Worm (Caenorhabditis elegans) whole organism, L1 larva: Measurements from ENCODE around the gene djr-1.1.

Experiments
- C34B4.2 ChIP-seq: sonication (generic microtip); optimal IDR thresholded peaks from 2 replicates; lab custom pipeline; 2017; ENCODE audit warnings: mild to moderate bottlenecking, missing genetic modification characterization, missing compliant biosample characterization
- F16B12.6 ChIP-seq: fragments of 150-350 bp; optimal IDR thresholded peaks from 2 replicates; lab custom pipeline; 2014; ENCODE audit warnings: missing biosample characterization, missing genetic modification characterization
- aly-2 ChIP-seq: fragments of 150-350 bp; optimal IDR thresholded peaks from 2 replicates; lab custom pipeline; 2014; ENCODE audit warnings: missing biosample characterization, missing genetic modification characterization
- ama-1 ChIP-seq: fragments of 150-350 bp; optimal IDR thresholded peaks from 2 replicates; lab custom pipeline; 2014
- blmp-1 ChIP-seq: fragments of 150-350 bp; optimal IDR thresholded peaks from 2 replicates; lab custom pipeline; 2014; ENCODE audit warnings: missing biosample characterization, missing genetic modification characterization
- ceh-8 ChIP-seq: fragments of 200-800 bp; sonication (Bioruptor generic); optimal IDR thresholded peaks from 2 replicates; lab custom pipeline; 2018; ENCODE audit warnings: mild to moderate bottlenecking, missing genetic modification characterization, moderate library complexity, missing compliant biosample characterization
- ceh-90 ChIP-seq: sonication (generic microtip); optimal IDR thresholded peaks from 2 replicates; lab custom pipeline; 2016; ENCODE audit warnings: missing genetic modification characterization, missing compliant biosample characterization
- ces-1 ChIP-seq: fragments of 150-350 bp; optimal IDR thresholded peaks from 2 replicates; lab custom pipeline; 2014; ENCODE audit warnings: missing biosample characterization, missing genetic modification reagents, missing genetic modification characterization
- dpl-1 ChIP-seq, 3 experiments: fragments of 150-350 bp in 2 of 3; sonication (generic microtip) in 1 of 3; optimal IDR thresholded peaks; 2 replicates each; lab custom pipeline; 2014 to 2017; ENCODE audit warnings: missing biosample characterization in 3 of 3, missing genetic modification characterization in 3 of 3, missing genetic modification reagents in 3 of 3
- dsc-1 ChIP-seq: sonication (generic microtip); optimal IDR thresholded peaks from 2 replicates; lab custom pipeline; 2016; ENCODE audit warnings: mild to moderate bottlenecking, missing genetic modification characterization, missing compliant biosample characterization
- efl-1 ChIP-seq, 4 experiments: fragments of 150-350 bp; optimal IDR thresholded peaks in 3 of 4; peaks in 1 of 4; 1 replicate in 1 of 4; 2 replicates in 3 of 4; lab custom pipeline; 2014; ENCODE audit warnings: missing biosample characterization in 2 of 4, missing genetic modification characterization in 2 of 4, missing genetic modification reagents in 2 of 4
- efl-3 ChIP-seq: fragments of 200-800 bp; sonication (Bioruptor generic); optimal IDR thresholded peaks from 2 replicates; lab custom pipeline; 2018; ENCODE audit warnings: mild to moderate bottlenecking, missing genetic modification characterization, missing compliant biosample characterization
- egl-13 ChIP-seq: sonication (generic microtip); optimal IDR thresholded peaks from 2 replicates; lab custom pipeline; 2016; ENCODE audit warnings: missing genotype, missing genetic modification reagents, missing genetic modification characterization, missing compliant biosample characterization
- egl-27 ChIP-seq, 2 experiments: fragments of 150-350 bp in 1 of 2; sonication (generic microtip); optimal IDR thresholded peaks; 3 replicates each; lab custom pipeline; 2017 to 2018; ENCODE audit warnings: missing biosample characterization in 2 of 2, missing genetic modification characterization in 2 of 2, missing genetic modification reagents in 2 of 2
- fkh-4 ChIP-seq: sonication (generic microtip); optimal IDR thresholded peaks from 2 replicates; lab custom pipeline; 2016; ENCODE audit warnings: missing compliant biosample characterization, missing genetic modification characterization, borderline replicate concordance
- fkh-8 ChIP-seq: sonication (generic microtip); optimal IDR thresholded peaks from 2 replicates; lab custom pipeline; 2016; ENCODE audit warnings: mild to moderate bottlenecking, missing genetic modification characterization, missing compliant biosample characterization
- fos-1 ChIP-seq: fragments of 150-350 bp; optimal IDR thresholded peaks from 2 replicates; lab custom pipeline; 2014; ENCODE audit warnings: missing biosample characterization, missing genetic modification characterization
- grh-1 ChIP-seq: fragments of 200-800 bp; sonication (Bioruptor generic); IDR thresholded peaks from 2 replicates; pipeline ENCODE4 v1.3.6; 2022; ENCODE audit warnings: missing genetic modification reagents, missing genetic modification characterization, missing compliant biosample characterization
- hpl-2 ChIP-seq: fragments of 150-350 bp; optimal IDR thresholded peaks from 2 replicates; lab custom pipeline; 2014; ENCODE audit warnings: missing biosample characterization, missing genetic modification reagents, missing genetic modification characterization
- lin-13 ChIP-seq: fragments of 150-350 bp; optimal IDR thresholded peaks from 2 replicates; lab custom pipeline; 2014; ENCODE audit warnings: missing biosample characterization, missing genetic modification reagents, missing genetic modification characterization
- lin-15B ChIP-seq: fragments of 150-350 bp; sonication (generic microtip); optimal IDR thresholded peaks from 3 replicates; lab custom pipeline; 2014; ENCODE audit warnings: missing biosample characterization, missing genetic modification characterization
- lin-35 ChIP-seq, 2 experiments: fragments of 150-350 bp; optimal IDR thresholded peaks; 2 replicates each; lab custom pipeline; 2014; ENCODE audit warnings: missing biosample characterization in 2 of 2, missing genetic modification characterization in 2 of 2, missing genetic modification reagents in 2 of 2
- lin-39 ChIP-seq: fragments of 150-350 bp; optimal IDR thresholded peaks from 2 replicates; lab custom pipeline; 2014; ENCODE audit warnings: missing biosample characterization, missing genetic modification reagents, missing genetic modification characterization
- mab-9 ChIP-seq: fragments of 200-800 bp; sonication (Bioruptor generic); IDR thresholded peaks from 2 replicates; pipeline ENCODE4 v1.3.6; 2022; ENCODE audit warnings: missing genetic modification reagents, missing genetic modification characterization, missing compliant biosample characterization
- mdl-1 ChIP-seq, 2 experiments: fragments of 150-350 bp; optimal IDR thresholded peaks; 2 replicates each; lab custom pipeline; 2014 to 2017; ENCODE audit warnings: missing biosample characterization in 2 of 2, missing genetic modification characterization in 2 of 2, inconsistent platforms in 1 of 2
- nhr-12 ChIP-seq: sonication (generic microtip); optimal IDR thresholded peaks from 2 replicates; lab custom pipeline; 2017; ENCODE audit warnings: missing biosample characterization, missing genetic modification characterization
- nhr-47 ChIP-seq: sonication (generic microtip); optimal IDR thresholded peaks from 2 replicates; lab custom pipeline; 2016; ENCODE audit warnings: mild to moderate bottlenecking, missing genetic modification characterization, moderate library complexity, missing compliant biosample characterization
- nhr-76 ChIP-seq: sonication (generic microtip); optimal IDR thresholded peaks from 2 replicates; lab custom pipeline; 2017; ENCODE audit warnings: missing biosample characterization, missing genetic modification characterization
- pqm-1 ChIP-seq: sonication (generic microtip); optimal IDR thresholded peaks from 3 replicates; lab custom pipeline; 2017; ENCODE audit warnings: missing biosample characterization, missing genetic modification characterization
- rnt-1 ChIP-seq: sonication (generic microtip); optimal IDR thresholded peaks from 2 replicates; lab custom pipeline; 2016; ENCODE audit warnings: mild to moderate bottlenecking, missing genetic modification characterization, moderate library complexity, missing compliant biosample characterization
- snpc-4 ChIP-seq: fragments of 150-350 bp; optimal IDR thresholded peaks from 2 replicates; lab custom pipeline; 2014; ENCODE audit warnings: missing biosample characterization, missing genetic modification characterization
- sox-4 ChIP-seq: sonication (generic microtip); optimal IDR thresholded peaks from 2 replicates; lab custom pipeline; 2016; ENCODE audit warnings: missing genetic modification characterization, missing compliant biosample characterization
- sptf-1 ChIP-seq: fragments of 150-350 bp; optimal IDR thresholded peaks from 2 replicates; lab custom pipeline; 2014; ENCODE audit warnings: missing biosample characterization, missing genetic modification characterization
- unc-30 ChIP-seq: sonication (generic microtip); optimal IDR thresholded peaks from 2 replicates; lab custom pipeline; 2017; ENCODE audit warnings: missing biosample characterization, missing genetic modification characterization
- unc-62 ChIP-seq: fragments of 150-350 bp; optimal IDR thresholded peaks from 2 replicates; lab custom pipeline; 2014; ENCODE audit warnings: missing biosample characterization, missing genetic modification reagents, missing genetic modification characterization
- zag-1 ChIP-seq: fragments of 150-350 bp; optimal IDR thresholded peaks from 2 replicates; lab custom pipeline; 2014; ENCODE audit warnings: missing biosample characterization, missing genetic modification characterization
- zip-4 ChIP-seq: fragments of 200-800 bp; sonication (Bioruptor generic); optimal IDR thresholded peaks from 2 replicates; lab custom pipeline; 2018; ENCODE audit warnings: mild to moderate bottlenecking, missing genetic modification characterization, moderate library complexity, missing compliant biosample characterization
- ztf-11 ChIP-seq, 2 experiments: sonication (generic microtip); optimal IDR thresholded peaks; 2 replicates each; lab custom pipeline; 2016 to 2017; ENCODE audit warnings: missing genetic modification characterization in 2 of 2, missing biosample characterization in 1 of 2, missing compliant biosample characterization in 1 of 2

Gene djr-1.1

DNA sequence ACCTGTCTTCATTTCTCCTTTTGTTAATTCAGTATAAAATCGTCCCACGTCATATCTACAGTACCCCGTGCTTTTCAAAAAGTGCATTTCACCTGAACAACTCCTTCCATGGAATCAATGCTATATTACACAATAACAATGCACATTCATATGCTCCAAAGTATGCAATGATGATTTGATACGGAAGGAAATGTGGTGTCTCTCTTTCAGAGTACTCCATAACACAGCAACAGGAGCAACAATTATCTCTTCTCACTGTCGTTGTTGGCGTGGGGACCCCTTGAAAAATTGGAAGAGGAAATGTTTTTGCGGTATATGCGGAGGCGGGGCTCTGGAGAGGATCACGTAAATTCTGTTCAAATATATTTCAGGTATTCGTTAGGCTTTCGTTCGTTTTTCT, 32.9 kb upstream of the djr-1.1 start, which contains the start of gene cat-2:
TSS of gene cat-2 (plus strand) at position 301 of the 400 bp plus-strand sequence.
- TF ChIP-seq ztf-11 (tag; optimal IDR thresholded peaks at IDR 0.05; lab: Kevin White, UChicago) (no peak), sox-4 (tag; lab: Kevin White, UChicago) (no peak), fkh-8 (tag; lab: Kevin White, UChicago) (no peak), mdl-1 (tag; optimal IDR thresholded peaks at IDR 0.05; lab: Kevin White, UChicago) (no peak), fkh-4 (tag; lab: Kevin White, UChicago) (no peak), ceh-90 (no peak), dpl-1 (GFP tag; optimal IDR thresholded peaks at IDR 0.05; lab: Kevin White, UChicago) (no peak), blmp-1 (tag; lab: Kevin White, UChicago) (no peak), aly-2 (tag; lab: Kevin White, UChicago) (no peak), nhr-76 (no peak), snpc-4 (tag; lab: Kevin White, UChicago) (no peak), lin-15B (tag; lab: Kevin White, UChicago) (no peak), C34B4.2 (tag; lab: Kevin White, UChicago) (no peak)

- no peak for TF ChIP-seq zip-4
- no peak for TF ChIP-seq nhr-12 (tag; lab: Kevin White, UChicago)
- no peak for TF ChIP-seq fos-1 (tag; lab: Kevin White, UChicago)
- no peak for TF ChIP-seq mab-9 (GFP tag; lab: Robert Waterston, UW)
- no peak for TF ChIP-seq pqm-1
- TF ChIP-seq unc-62 (GFP tag; lab: Kevin White, UChicago), result no peak
- TF ChIP-seq ces-1 (GFP tag; lab: Kevin White, UChicago), result no peak
- no peak for TF ChIP-seq efl-3 (GFP tag; lab: Kevin White, UChicago)
- no peak for TF ChIP-seq rnt-1
- no peak for TF ChIP-seq hpl-2 (GFP tag; lab: Kevin White, UChicago)
- TF ChIP-seq nhr-47 (tag; lab: Kevin White, UChicago), result no peak
- TF ChIP-seq ceh-8, result no peak
- no peak for TF ChIP-seq zag-1 (tag; lab: Kevin White, UChicago)
These were observed 26.8 kb upstream of the djr-1.1 start, which contains the start of gene scc-2 for ce11 chrII:263563-263962. TSS of gene scc-2 (minus strand) at chrII:263663.

- no peak for TF ChIP-seq grh-1 (GFP tag; lab: Robert Waterston, UW)
- no peak for TF ChIP-seq egl-27 (tag; optimal IDR thresholded peaks at IDR 0.05; lab: Kevin White, UChicago)
- no peak for TF ChIP-seq pqm-1
- TF ChIP-seq unc-30, result no peak
- TF ChIP-seq F16B12.6 (tag; lab: Kevin White, UChicago), result no peak
- TF ChIP-seq sptf-1 (tag; lab: Kevin White, UChicago), result no peak
- TF ChIP-seq zag-1 (tag; lab: Kevin White, UChicago), result no peak
- no peak for TF ChIP-seq lin-13 (GFP tag; lab: Kevin White, UChicago)
- no peak for TF ChIP-seq efl-1 (optimal IDR thresholded peaks at IDR 0.05; lab: Kevin White, UChicago)
- no peak for TF ChIP-seq efl-1 (GFP tag; optimal IDR thresholded peaks at IDR 0.05 in 1 of 2; lab: Kevin White, UChicago)
- no peak for TF ChIP-seq mab-9 (GFP tag; lab: Robert Waterston, UW)
- no peak for TF ChIP-seq ama-1
- TF ChIP-seq dsc-1 (tag; lab: Kevin White, UChicago), result no peak
- no peak for TF ChIP-seq lin-35 (GFP tag; optimal IDR thresholded peaks at IDR 0.05; lab: Kevin White, UChicago)
- no peak for TF ChIP-seq egl-13
- TF ChIP-seq ceh-90, result no peak
- no peak for TF ChIP-seq nhr-47 (tag; lab: Kevin White, UChicago)
- TF ChIP-seq fkh-8 (tag; lab: Kevin White, UChicago), result no peak
- no peak for TF ChIP-seq lin-39 (tag; lab: Kevin White, UChicago)
- TF ChIP-seq, all 84 proteins: peak for 0
These were observed 26.3 kb upstream of the djr-1.1 start, which contains the start of gene B0432.14 for ce11 chrII:264053-264452. TSS of gene B0432.14 (plus strand) at chrII:264353.
